Worm (Caenorhabditis elegans) whole organism, L1 larva: ENCODE data around the gene C45G9.11.
A peak's percentile ranks its signal among the peaks of the same experiment; 100 is the strongest.

Experiments
- C04F5.9 ChIP-seq: sonication (generic microtip); optimal IDR thresholded peaks from 2 replicates; lab custom pipeline; 2016; ENCODE audit warnings: missing genetic modification characterization, missing compliant biosample characterization
- F16B12.6 ChIP-seq: fragments of 150-350 bp; optimal IDR thresholded peaks from 2 replicates; lab custom pipeline; 2014; ENCODE audit warnings: missing biosample characterization, missing genetic modification characterization
- Y116A8C.19 ChIP-seq: sonication (generic microtip); optimal IDR thresholded peaks from 2 replicates; lab custom pipeline; 2016; ENCODE audit warnings: missing compliant biosample characterization, missing genetic modification characterization, borderline replicate concordance
- aha-1 ChIP-seq: fragments of 150-350 bp; optimal IDR thresholded peaks from 2 replicates; lab custom pipeline; 2014; ENCODE audit warnings: missing biosample characterization, missing genetic modification characterization
- aly-2 ChIP-seq: fragments of 150-350 bp; optimal IDR thresholded peaks from 2 replicates; lab custom pipeline; 2014; ENCODE audit warnings: missing biosample characterization, missing genetic modification characterization
- ceh-63 ChIP-seq: fragments of 200-800 bp; sonication (Bioruptor generic); optimal IDR thresholded peaks from 2 replicates; lab custom pipeline; 2018; ENCODE audit warnings: mild to moderate bottlenecking, missing genetic modification characterization, missing compliant biosample characterization
- ceh-8 ChIP-seq: fragments of 200-800 bp; sonication (Bioruptor generic); optimal IDR thresholded peaks from 2 replicates; lab custom pipeline; 2018; ENCODE audit warnings: mild to moderate bottlenecking, missing genetic modification characterization, moderate library complexity, missing compliant biosample characterization
- ceh-88 ChIP-seq: fragments of 200-800 bp; sonication (Bioruptor generic); IDR thresholded peaks from 2 replicates; pipeline ENCODE4 v1.3.6; 2022; ENCODE audit warnings: missing genetic modification characterization, missing compliant biosample characterization
- ces-1 ChIP-seq: fragments of 150-350 bp; optimal IDR thresholded peaks from 2 replicates; lab custom pipeline; 2014; ENCODE audit warnings: missing biosample characterization, missing genetic modification reagents, missing genetic modification characterization
- dpl-1 ChIP-seq, 3 experiments: fragments of 150-350 bp in 2 of 3; sonication (generic microtip) in 1 of 3; optimal IDR thresholded peaks; 2 replicates each; lab custom pipeline; 2014 to 2017; ENCODE audit warnings: missing biosample characterization in 3 of 3, missing genetic modification characterization in 3 of 3, missing genetic modification reagents in 3 of 3
- dsc-1 ChIP-seq: sonication (generic microtip); optimal IDR thresholded peaks from 2 replicates; lab custom pipeline; 2016; ENCODE audit warnings: mild to moderate bottlenecking, missing genetic modification characterization, missing compliant biosample characterization
- efl-1 ChIP-seq, 4 experiments: fragments of 150-350 bp; optimal IDR thresholded peaks in 3 of 4; peaks in 1 of 4; 1 replicate in 1 of 4; 2 replicates in 3 of 4; lab custom pipeline; 2014; ENCODE audit warnings: missing biosample characterization in 2 of 4, missing genetic modification characterization in 2 of 4, missing genetic modification reagents in 2 of 4
- egl-13 ChIP-seq: sonication (generic microtip); optimal IDR thresholded peaks from 2 replicates; lab custom pipeline; 2016; ENCODE audit warnings: missing genotype, missing genetic modification reagents, missing genetic modification characterization, missing compliant biosample characterization
- egl-27 ChIP-seq, 2 experiments: fragments of 150-350 bp in 1 of 2; sonication (generic microtip); optimal IDR thresholded peaks; 3 replicates each; lab custom pipeline; 2017 to 2018; ENCODE audit warnings: missing biosample characterization in 2 of 2, missing genetic modification characterization in 2 of 2, missing genetic modification reagents in 2 of 2
- elt-3 ChIP-seq, 6 experiments: fragments of 150-350 bp in 1 of 6; sonication (generic microtip); optimal IDR thresholded peaks; 2 replicates each; lab custom pipeline; 2017 to 2018; ENCODE audit warnings: missing biosample characterization in 6 of 6, missing genetic modification characterization in 6 of 6, inconsistent platforms in 1 of 6
- fkh-10 ChIP-seq: sonication (generic microtip); optimal IDR thresholded peaks from 2 replicates; lab custom pipeline; 2017; ENCODE audit warnings: missing biosample characterization, missing genetic modification reagents, missing genetic modification characterization
- fkh-4 ChIP-seq: sonication (generic microtip); optimal IDR thresholded peaks from 2 replicates; lab custom pipeline; 2016; ENCODE audit warnings: missing compliant biosample characterization, missing genetic modification characterization, borderline replicate concordance
- fos-1 ChIP-seq: fragments of 150-350 bp; optimal IDR thresholded peaks from 2 replicates; lab custom pipeline; 2014; ENCODE audit warnings: missing biosample characterization, missing genetic modification characterization
- hlh-17 ChIP-seq: fragments of 200-800 bp; sonication (Bioruptor generic); optimal IDR thresholded peaks from 2 replicates; lab custom pipeline; 2018; ENCODE audit warnings: missing genetic modification characterization, mild to moderate bottlenecking, missing compliant biosample characterization, moderate library complexity, borderline replicate concordance
- hlh-4 ChIP-seq: sonication (generic microtip); optimal IDR thresholded peaks from 2 replicates; lab custom pipeline; 2016; ENCODE audit warnings: mild to moderate bottlenecking, missing genetic modification characterization, missing compliant biosample characterization
- hpl-2 ChIP-seq: fragments of 150-350 bp; optimal IDR thresholded peaks from 2 replicates; lab custom pipeline; 2014; ENCODE audit warnings: missing biosample characterization, missing genetic modification reagents, missing genetic modification characterization
- irx-1 ChIP-seq: sonication (generic microtip); optimal IDR thresholded peaks from 2 replicates; lab custom pipeline; 2016; ENCODE audit warnings: missing genetic modification characterization, missing compliant biosample characterization
- jun-1 ChIP-seq: fragments of 150-350 bp; optimal IDR thresholded peaks from 2 replicates; lab custom pipeline; 2014; ENCODE audit warnings: missing biosample characterization, missing genetic modification reagents, missing genetic modification characterization
- lin-13 ChIP-seq: fragments of 150-350 bp; optimal IDR thresholded peaks from 2 replicates; lab custom pipeline; 2014; ENCODE audit warnings: missing biosample characterization, missing genetic modification reagents, missing genetic modification characterization
- lin-14 ChIP-seq: fragments of 200-800 bp; sonication (Bioruptor generic); optimal IDR thresholded peaks from 2 replicates; lab custom pipeline; 2018; ENCODE audit warnings: mild to moderate bottlenecking, missing genetic modification characterization, moderate library complexity, missing compliant biosample characterization
- lin-15B ChIP-seq: fragments of 150-350 bp; sonication (generic microtip); optimal IDR thresholded peaks from 3 replicates; lab custom pipeline; 2014; ENCODE audit warnings: missing biosample characterization, missing genetic modification characterization
- lin-35 ChIP-seq, 2 experiments: fragments of 150-350 bp; optimal IDR thresholded peaks; 2 replicates each; lab custom pipeline; 2014; ENCODE audit warnings: missing biosample characterization in 2 of 2, missing genetic modification characterization in 2 of 2, missing genetic modification reagents in 2 of 2
- lin-39 ChIP-seq: fragments of 150-350 bp; optimal IDR thresholded peaks from 2 replicates; lab custom pipeline; 2014; ENCODE audit warnings: missing biosample characterization, missing genetic modification reagents, missing genetic modification characterization
- mab-9 ChIP-seq: fragments of 200-800 bp; sonication (Bioruptor generic); IDR thresholded peaks from 2 replicates; pipeline ENCODE4 v1.3.6; 2022; ENCODE audit warnings: missing genetic modification reagents, missing genetic modification characterization, missing compliant biosample characterization
- mdl-1 ChIP-seq, 2 experiments: fragments of 150-350 bp; optimal IDR thresholded peaks; 2 replicates each; lab custom pipeline; 2014 to 2017; ENCODE audit warnings: missing biosample characterization in 2 of 2, missing genetic modification characterization in 2 of 2, inconsistent platforms in 1 of 2
- mef-2 ChIP-seq: fragments of 150-350 bp; optimal IDR thresholded peaks from 2 replicates; lab custom pipeline; 2014; ENCODE audit warnings: missing biosample characterization, missing genetic modification characterization
- mep-1 ChIP-seq: fragments of 150-350 bp; optimal IDR thresholded peaks from 2 replicates; lab custom pipeline; 2014; ENCODE audit warnings: missing biosample characterization, missing genetic modification characterization
- nhr-11 ChIP-seq: fragments of 150-350 bp; optimal IDR thresholded peaks from 2 replicates; lab custom pipeline; 2014; ENCODE audit warnings: missing biosample characterization, missing genetic modification characterization
- nhr-12 ChIP-seq: sonication (generic microtip); optimal IDR thresholded peaks from 2 replicates; lab custom pipeline; 2017; ENCODE audit warnings: missing biosample characterization, missing genetic modification characterization
- nhr-20 ChIP-seq: sonication (generic microtip); optimal IDR thresholded peaks from 2 replicates; lab custom pipeline; 2016; ENCODE audit warnings: mild to moderate bottlenecking, missing genetic modification characterization, missing compliant biosample characterization
- nhr-237 ChIP-seq: fragments of 150-350 bp; optimal IDR thresholded peaks from 2 replicates; lab custom pipeline; 2014; ENCODE audit warnings: missing biosample characterization, missing genetic modification characterization
- nhr-28 ChIP-seq: fragments of 150-350 bp; optimal IDR thresholded peaks from 2 replicates; lab custom pipeline; 2014; ENCODE audit warnings: missing biosample characterization, missing genetic modification characterization
- nhr-47 ChIP-seq: sonication (generic microtip); optimal IDR thresholded peaks from 2 replicates; lab custom pipeline; 2016; ENCODE audit warnings: mild to moderate bottlenecking, missing genetic modification characterization, moderate library complexity, missing compliant biosample characterization
- nhr-76 ChIP-seq: sonication (generic microtip); optimal IDR thresholded peaks from 2 replicates; lab custom pipeline; 2017; ENCODE audit warnings: missing biosample characterization, missing genetic modification characterization
- nhr-84 ChIP-seq: sonication (generic microtip); optimal IDR thresholded peaks from 2 replicates; lab custom pipeline; 2017; ENCODE audit warnings: missing biosample characterization, missing genetic modification characterization
- nhr-85 ChIP-seq: sonication (generic microtip); peaks from one replicate; lab custom pipeline; 2016; ENCODE audit warnings: missing genetic modification characterization, inconsistent platforms, missing compliant biosample characterization
- nhr-90 ChIP-seq: sonication (generic microtip); optimal IDR thresholded peaks from 2 replicates; lab custom pipeline; 2016; ENCODE audit warnings: mild to moderate bottlenecking, missing genetic modification characterization, missing compliant biosample characterization; ENCODE audit not compliant: poor library complexity
- pag-3 ChIP-seq: sonication (generic microtip); optimal IDR thresholded peaks from 2 replicates; lab custom pipeline; 2017; ENCODE audit warnings: missing genetic modification characterization, mild to moderate bottlenecking, missing compliant biosample characterization, antibody characterized with exemption, borderline replicate concordance; ENCODE audit not compliant: insufficient read depth
- pqm-1 ChIP-seq: sonication (generic microtip); optimal IDR thresholded peaks from 3 replicates; lab custom pipeline; 2017; ENCODE audit warnings: missing biosample characterization, missing genetic modification characterization
- snpc-4 ChIP-seq: fragments of 150-350 bp; optimal IDR thresholded peaks from 2 replicates; lab custom pipeline; 2014; ENCODE audit warnings: missing biosample characterization, missing genetic modification characterization
- sox-4 ChIP-seq: sonication (generic microtip); optimal IDR thresholded peaks from 2 replicates; lab custom pipeline; 2016; ENCODE audit warnings: missing genetic modification characterization, missing compliant biosample characterization
- sptf-1 ChIP-seq: fragments of 150-350 bp; optimal IDR thresholded peaks from 2 replicates; lab custom pipeline; 2014; ENCODE audit warnings: missing biosample characterization, missing genetic modification characterization
- tlp-1 ChIP-seq: fragments of 150-350 bp; optimal IDR thresholded peaks from 2 replicates; lab custom pipeline; 2014; ENCODE audit warnings: missing biosample characterization, missing genetic modification characterization
- unc-30 ChIP-seq: sonication (generic microtip); optimal IDR thresholded peaks from 2 replicates; lab custom pipeline; 2017; ENCODE audit warnings: missing biosample characterization, missing genetic modification characterization
- unc-62 ChIP-seq: fragments of 150-350 bp; optimal IDR thresholded peaks from 2 replicates; lab custom pipeline; 2014; ENCODE audit warnings: missing biosample characterization, missing genetic modification reagents, missing genetic modification characterization
- ztf-11 ChIP-seq, 2 experiments: sonication (generic microtip); optimal IDR thresholded peaks; 2 replicates each; lab custom pipeline; 2016 to 2017; ENCODE audit warnings: missing genetic modification characterization in 2 of 2, missing biosample characterization in 1 of 2, missing compliant biosample characterization in 1 of 2
- ztf-4 ChIP-seq: fragments of 150-350 bp; optimal IDR thresholded peaks from 2 replicates; lab custom pipeline; 2014; ENCODE audit warnings: missing biosample characterization, missing genetic modification characterization

Gene C45G9.11

ce11 chrIII:5077150-5077814, 8.8 kb upstream of the C45G9.11 start, which contains the start of gene alh-1 (continued):
- TF ChIP-seq nhr-85 (tag; lab: Kevin White, UChicago) (peak; percentile 57), pqm-1 (no peak), tlp-1 (no peak), sptf-1 (tag; lab: Kevin White, UChicago) (no peak), ceh-8 (GFP tag; lab: Kevin White, UChicago) (no peak), mep-1 (tag; lab: Kevin White, UChicago) (peak; percentile 21), ceh-63 (GFP tag; lab: Kevin White, UChicago) (no peak), jun-1 (no peak), mab-9 (no peak), egl-13 (tag; lab: Kevin White, UChicago) (no peak), hlh-17 (no peak), nhr-237 (tag; lab: Kevin White, UChicago) (no peak), Y116A8C.19 (tag; lab: Kevin White, UChicago) (no peak), F16B12.6 (tag; lab: Kevin White, UChicago) (no peak), pag-3 (tag; lab: Kevin White, UChicago) (no peak), nhr-76 (no peak), hlh-4 (tag; lab: Kevin White, UChicago) (no peak), nhr-90 (tag; lab: Kevin White, UChicago) (no peak), unc-30 (tag; lab: Kevin White, UChicago) (no peak), snpc-4 (tag; lab: Kevin White, UChicago) (no peak), lin-14 (peak; percentile 53), hpl-2 (GFP tag; lab: Kevin White, UChicago) (no peak), nhr-28 (tag; lab: Kevin White, UChicago) (no peak), aly-2 (no peak), ces-1 (GFP tag; lab: Kevin White, UChicago) (no peak), elt-3 (tag; optimal IDR thresholded peaks at IDR 0.05; lab: Kevin White, UChicago) (no peak), nhr-20 (tag; lab: Kevin White, UChicago) (peak; percentile 57), ztf-4 (tag; lab: Kevin White, UChicago) (no peak), lin-39 (tag; lab: Kevin White, UChicago) (no peak), lin-13 (GFP tag; lab: Kevin White, UChicago) (no peak), mdl-1 (tag; optimal IDR thresholded peaks at IDR 0.05; lab: Kevin White, UChicago) (peak in 1 of 2 experiments; percentile 57), unc-62 (GFP tag; lab: Kevin White, UChicago) (no peak), mef-2 (no peak), fos-1 (no peak), C04F5.9 (tag; lab: Kevin White, UChicago) (no peak), irx-1 (tag; lab: Kevin White, UChicago) (no peak), nhr-47 (no peak), sox-4 (tag; lab: Kevin White, UChicago) (no peak), nhr-11 (tag; lab: Kevin White, UChicago) (no peak), nhr-84 (tag; lab: Kevin White, UChicago) (no peak), fkh-10 (no peak), nhr-12 (no peak), dsc-1 (tag; lab: Kevin White, UChicago) (no peak), aha-1 (no peak), dpl-1 (GFP tag; optimal IDR thresholded peaks at IDR 0.05; lab: Kevin White, UChicago) (no peak), lin-15B (tag; lab: Kevin White, UChicago) (no peak), efl-1 (optimal IDR thresholded peaks at IDR 0.05; lab: Kevin White, UChicago) (peak in 1 of 2 experiments; percentile 6), efl-1 (GFP tag; optimal IDR thresholded peaks at IDR 0.05 in 1 of 2; lab: Kevin White, UChicago) (peak in 1 of 2 experiments; percentile 88), lin-35 (GFP tag; optimal IDR thresholded peaks at IDR 0.05; lab: Kevin White, UChicago) (peak in 1 of 2 experiments; percentile 7), egl-27 (tag; optimal IDR thresholded peaks at IDR 0.05; lab: Kevin White, UChicago) (no peak), fkh-4 (tag; lab: Kevin White, UChicago) (no peak), ztf-11 (tag; optimal IDR thresholded peaks at IDR 0.05; lab: Kevin White, UChicago) (no peak), ceh-88 (no peak)
